Worm (Caenorhabditis elegans) whole organism, L3 larva: ENCODE results near the gene cka-1.

ENCODE experiments used
- ama-1 ChIP-seq: fragments of 150-350 bp; optimal IDR thresholded peaks from 2 replicates; lab custom pipeline; 2018
- fkh-10 ChIP-seq: sonication (generic microtip); optimal IDR thresholded peaks from 2 replicates; lab custom pipeline; 2017; ENCODE audit warnings: missing biosample characterization, missing genetic modification reagents, missing genetic modification characterization
- nhr-25 ChIP-seq: sonication (generic microtip); optimal IDR thresholded peaks from 2 replicates; lab custom pipeline; 2017; ENCODE audit warnings: missing biosample characterization, missing genetic modification characterization
- nhr-28 ChIP-seq: fragments of 150-350 bp; optimal IDR thresholded peaks from 2 replicates; lab custom pipeline; 2014; ENCODE audit warnings: missing biosample characterization, missing genetic modification characterization
- snpc-4 ChIP-seq: fragments of 150-350 bp; optimal IDR thresholded peaks from 2 replicates; lab custom pipeline; 2014; ENCODE audit warnings: missing biosample characterization, missing genetic modification characterization
- ztf-4 ChIP-seq: fragments of 150-350 bp; optimal IDR thresholded peaks from 2 replicates; lab custom pipeline; 2014; ENCODE audit warnings: missing biosample characterization, missing genetic modification characterization

DNA sequence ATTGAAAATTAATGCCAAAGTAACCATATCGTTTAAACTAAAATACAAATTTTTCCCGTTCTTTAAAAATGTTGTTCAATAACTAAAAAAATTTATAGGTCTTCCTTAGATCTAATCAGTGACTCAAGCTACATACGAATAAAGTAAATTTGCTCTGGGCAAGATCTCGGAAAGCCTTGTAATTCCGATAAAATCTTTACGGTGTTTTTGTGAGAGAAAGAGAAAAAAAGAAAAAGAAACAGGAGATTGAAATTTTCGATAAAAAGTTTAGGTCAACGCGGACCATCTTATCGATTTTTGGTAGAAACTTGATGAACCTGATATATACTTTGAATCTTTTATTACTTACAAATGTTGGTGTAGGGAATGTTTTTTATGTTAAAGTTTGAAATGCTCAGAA is 14.2 kb downstream of the cka-1 start:
- TF ChIP-seq nhr-25 (no peak), nhr-28 (tag; lab: Kevin White, UChicago) (no peak), ama-1 (no peak), fkh-10 (GFP tag; lab: Kevin White, UChicago) (no peak), snpc-4 (tag; lab: Kevin White, UChicago) (no peak), ztf-4 (tag; lab: Kevin White, UChicago) (no peak)
